Worm (Caenorhabditis elegans): Measurements from ENCODE around the gene kbp-3.

ce11 chrII:14359007-14359406 is 30.9 kb downstream of the kbp-3 start:
- no peak for TF ChIP-seq spr-1 (tag; optimal IDR thresholded peaks at IDR 0.05)
- no peak for TF ChIP-seq ama-1 (optimal IDR thresholded peaks at IDR 0.05)
- no peak for TF ChIP-seq php-3 (GFP tag; IDR thresholded peaks at IDR 0.05)
- TF ChIP-seq dmd-9 (GFP tag; IDR thresholded peaks at IDR 0.05): no peak
- no peak for TF ChIP-seq nhr-76 (tag; optimal IDR thresholded peaks at IDR 0.05)
- TF ChIP-seq aly-2 (tag; optimal IDR thresholded peaks at IDR 0.05): no peak
- TF ChIP-seq zip-2 (tag; optimal IDR thresholded peaks at IDR 0.05): no peak
- TF ChIP-seq tag-97 (GFP tag; IDR thresholded peaks at IDR 0.05): no peak
- no peak for TF ChIP-seq lin-13 (GFP tag; optimal IDR thresholded peaks at IDR 0.05)
- TF ChIP-seq nhr-6 (tag; optimal IDR thresholded peaks at IDR 0.05): no peak
- TF ChIP-seq zag-1 (tag; optimal IDR thresholded peaks at IDR 0.05): no peak
- TF ChIP-seq F49E8.2 (tag; optimal IDR thresholded peaks at IDR 0.05; ENCODE audit: borderline replicate concordance): no peak
- TF ChIP-seq mdl-1 (tag; optimal IDR thresholded peaks at IDR 0.05): no peak
- TF ChIP-seq R02D3.7 (tag; optimal IDR thresholded peaks at IDR 0.05): no peak

All from whole organism, L4 larva.